Worm (Caenorhabditis elegans) whole organism, late embryonic: ENCODE results near the gene fbxa-115.

Source experiments
- C38D4.7 ChIP-seq: fragments of 200-800 bp; sonication (Bioruptor generic); optimal IDR thresholded peaks from 2 replicates; lab custom pipeline; 2018; ENCODE audit warnings: mild to moderate bottlenecking, missing genetic modification characterization, moderate library complexity, missing compliant biosample characterization
- K02D7.2 ChIP-seq: sonication (generic microtip); optimal IDR thresholded peaks from 2 replicates; lab custom pipeline; 2017; ENCODE audit warnings: mild to moderate bottlenecking, missing genetic modification characterization, missing compliant biosample characterization
- K09A11.1 ChIP-seq: sonication (generic microtip); optimal IDR thresholded peaks from 2 replicates; lab custom pipeline; 2017; ENCODE audit warnings: antibody characterized with exemption, mild to moderate bottlenecking, missing genetic modification characterization, missing compliant biosample characterization; ENCODE audit not compliant: insufficient read depth
- ahr-1 ChIP-seq: sonication (generic microtip); optimal IDR thresholded peaks from 2 replicates; lab custom pipeline; 2016; ENCODE audit warnings: missing genetic modification characterization, missing compliant biosample characterization
- ama-1 ChIP-seq: fragments of 150-350 bp; optimal IDR thresholded peaks from 2 replicates; lab custom pipeline; 2014
- ceh-2 ChIP-seq: sonication (generic microtip); optimal IDR thresholded peaks from 2 replicates; lab custom pipeline; 2016; ENCODE audit warnings: missing genotype, missing genetic modification characterization, missing compliant biosample characterization
- ceh-22 ChIP-seq: sonication (generic microtip); optimal IDR thresholded peaks from 2 replicates; lab custom pipeline; 2017; ENCODE audit warnings: missing biosample characterization, missing genetic modification characterization
- ceh-31 ChIP-seq: sonication (generic microtip); optimal IDR thresholded peaks from 2 replicates; lab custom pipeline; 2016; ENCODE audit warnings: missing genetic modification characterization, missing compliant biosample characterization
- ceh-48 ChIP-seq: sonication (generic microtip); optimal IDR thresholded peaks from 2 replicates; lab custom pipeline; 2016; ENCODE audit warnings: missing genetic modification characterization, inconsistent platforms, missing compliant biosample characterization
- ceh-6 ChIP-seq: fragments of 200-800 bp; sonication (Bioruptor generic); optimal IDR thresholded peaks from 2 replicates; lab custom pipeline; 2018; ENCODE audit warnings: mild to moderate bottlenecking, missing genetic modification characterization, missing compliant biosample characterization
- ceh-9 ChIP-seq: sonication (generic microtip); optimal IDR thresholded peaks from 2 replicates; lab custom pipeline; 2016; ENCODE audit warnings: mild to moderate bottlenecking, missing genetic modification characterization, inconsistent platforms, missing compliant biosample characterization
- che-1 ChIP-seq: sonication (generic microtip); optimal IDR thresholded peaks from 2 replicates; lab custom pipeline; 2016; ENCODE audit warnings: mild to moderate bottlenecking, missing genetic modification characterization, missing compliant biosample characterization
- dmd-4 ChIP-seq: sonication (generic microtip); optimal IDR thresholded peaks from 2 replicates; lab custom pipeline; 2016; ENCODE audit warnings: borderline replicate concordance, missing genetic modification characterization, missing compliant biosample characterization
- dve-1 ChIP-seq: sonication (generic microtip); optimal IDR thresholded peaks from 2 replicates; lab custom pipeline; 2017; ENCODE audit warnings: antibody characterized with exemption, mild to moderate bottlenecking, missing genetic modification characterization, missing compliant biosample characterization
- elt-4 ChIP-seq: sonication (generic microtip); optimal IDR thresholded peaks from 2 replicates; lab custom pipeline; 2016; ENCODE audit warnings: missing genetic modification characterization, missing compliant biosample characterization
- ets-4 ChIP-seq: sonication (generic microtip); optimal IDR thresholded peaks from 2 replicates; lab custom pipeline; 2016; ENCODE audit warnings: missing genetic modification characterization, missing compliant biosample characterization
- eyg-1 ChIP-seq: sonication (generic microtip); optimal IDR thresholded peaks from 2 replicates; lab custom pipeline; 2016; ENCODE audit warnings: missing genotype, missing genetic modification characterization, missing compliant biosample characterization
- gmeb-2 ChIP-seq: sonication (generic microtip); optimal IDR thresholded peaks from 2 replicates; lab custom pipeline; 2016; ENCODE audit warnings: missing genetic modification characterization, inconsistent platforms, missing compliant biosample characterization
- hlh-13 ChIP-seq: fragments of 200-800 bp; sonication (Bioruptor generic); optimal IDR thresholded peaks from 2 replicates; lab custom pipeline; 2018; ENCODE audit warnings: mild to moderate bottlenecking, missing genetic modification characterization, missing compliant biosample characterization
- hlh-6 ChIP-seq: sonication (generic microtip); optimal IDR thresholded peaks from 2 replicates; lab custom pipeline; 2016; ENCODE audit warnings: missing genotype, missing genetic modification characterization, missing compliant biosample characterization
- hlh-8 ChIP-seq: sonication (generic microtip); optimal IDR thresholded peaks from 2 replicates; lab custom pipeline; 2016; ENCODE audit warnings: missing genotype, missing genetic modification characterization, missing compliant biosample characterization
- lim-6 ChIP-seq: sonication (generic microtip); optimal IDR thresholded peaks from 2 replicates; lab custom pipeline; 2016; ENCODE audit warnings: missing genetic modification characterization, missing compliant biosample characterization
- madf-2 ChIP-seq: sonication (generic microtip); optimal IDR thresholded peaks from 2 replicates; lab custom pipeline; 2017; ENCODE audit warnings: missing genetic modification characterization, missing compliant biosample characterization
- nfya-1 ChIP-seq: sonication (generic microtip); optimal IDR thresholded peaks from 2 replicates; lab custom pipeline; 2017; ENCODE audit warnings: missing genetic modification characterization, mild to moderate bottlenecking, missing compliant biosample characterization, antibody characterized with exemption, moderate library complexity
- nhr-11 ChIP-seq: fragments of 150-350 bp; optimal IDR thresholded peaks from 2 replicates; lab custom pipeline; 2014; ENCODE audit warnings: missing biosample characterization, missing genetic modification characterization
- npax-4 ChIP-seq: sonication (generic microtip); optimal IDR thresholded peaks from 2 replicates; lab custom pipeline; 2016; ENCODE audit warnings: missing genetic modification characterization, missing compliant biosample characterization
- odd-2 ChIP-seq: sonication (generic microtip); optimal IDR thresholded peaks from 2 replicates; lab custom pipeline; 2017; ENCODE audit warnings: antibody characterized with exemption, mild to moderate bottlenecking, missing genetic modification characterization, missing compliant biosample characterization
- pag-3 ChIP-seq: sonication (generic microtip); optimal IDR thresholded peaks from 2 replicates; lab custom pipeline; 2016; ENCODE audit warnings: missing compliant biosample characterization, missing genetic modification characterization, borderline replicate concordance
- pat-9 ChIP-seq: fragments of 200-800 bp; sonication (Bioruptor generic); optimal IDR thresholded peaks from 2 replicates; lab custom pipeline; 2018; ENCODE audit warnings: mild to moderate bottlenecking, missing genetic modification characterization, moderate library complexity, missing compliant biosample characterization
- pax-1 ChIP-seq: fragments of 150-350 bp; optimal IDR thresholded peaks from 2 replicates; lab custom pipeline; 2014; ENCODE audit warnings: missing biosample characterization, missing genetic modification characterization
- pha-2 ChIP-seq: sonication (generic microtip); optimal IDR thresholded peaks from 2 replicates; lab custom pipeline; 2017; ENCODE audit warnings: mild to moderate bottlenecking, missing genetic modification characterization, missing compliant biosample characterization
- pha-4 ChIP-seq: fragments of 150-350 bp; optimal IDR thresholded peaks from 2 replicates; lab custom pipeline; 2018; ENCODE audit warnings: missing biosample characterization, missing genetic modification reagents, missing genetic modification characterization
- pros-1 ChIP-seq: fragments of 150-350 bp; optimal IDR thresholded peaks from 2 replicates; lab custom pipeline; 2014; ENCODE audit warnings: missing biosample characterization, missing genetic modification reagents, missing genetic modification characterization
- ref-2 ChIP-seq: sonication (generic microtip); optimal IDR thresholded peaks from 2 replicates; lab custom pipeline; 2016; ENCODE audit warnings: missing genetic modification characterization, missing compliant biosample characterization
- sdc-2 ChIP-seq: sonication (generic microtip); optimal IDR thresholded peaks from 2 replicates; lab custom pipeline; 2016; ENCODE audit warnings: missing genotype, missing genetic modification characterization, missing compliant biosample characterization
- unc-42 ChIP-seq: sonication (generic microtip); optimal IDR thresholded peaks from 2 replicates; lab custom pipeline; 2016; ENCODE audit warnings: missing genotype, missing genetic modification characterization, missing compliant biosample characterization
- unc-86 ChIP-seq: sonication (generic microtip); optimal IDR thresholded peaks from 2 replicates; lab custom pipeline; 2016; ENCODE audit warnings: missing genetic modification characterization, missing compliant biosample characterization
- zip-5 ChIP-seq: sonication (generic microtip); optimal IDR thresholded peaks from 2 replicates; lab custom pipeline; 2016; ENCODE audit warnings: missing genetic modification characterization, missing compliant biosample characterization

The fbxa-115 gene

DNA sequence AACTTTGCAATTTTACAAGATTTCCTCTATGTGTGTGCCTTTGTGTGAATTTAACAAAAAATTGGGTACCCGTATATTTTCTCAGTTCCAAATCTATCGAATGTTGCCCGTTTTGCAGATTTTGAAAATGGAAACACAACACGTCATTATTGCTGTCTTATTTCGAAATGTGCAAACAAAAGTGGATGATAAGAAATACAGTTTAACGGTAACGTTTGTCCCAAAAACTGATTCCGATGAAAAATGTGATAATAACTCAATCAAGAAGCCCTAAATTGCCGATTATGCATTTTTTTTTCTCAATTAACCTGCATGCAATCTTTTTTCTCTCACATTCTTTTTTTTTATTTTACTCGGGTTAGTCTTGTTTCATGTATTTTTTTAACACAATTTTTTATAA lies 33.4 kb upstream of the fbxa-115 start:
- TF ChIP-seq ceh-22 (tag; lab: Kevin White, UChicago) (no peak), ceh-9 (no peak), ref-2 (tag; lab: Kevin White, UChicago) (no peak), sdc-2 (tag; lab: Kevin White, UChicago) (no peak), lim-6 (tag; lab: Kevin White, UChicago) (no peak), ceh-31 (tag; lab: Kevin White, UChicago) (no peak), ceh-6 (GFP tag; lab: Kevin White, UChicago) (no peak), npax-4 (no peak), ceh-2 (tag; lab: Kevin White, UChicago) (no peak), hlh-13 (GFP tag; lab: Kevin White, UChicago) (no peak)

DNA sequence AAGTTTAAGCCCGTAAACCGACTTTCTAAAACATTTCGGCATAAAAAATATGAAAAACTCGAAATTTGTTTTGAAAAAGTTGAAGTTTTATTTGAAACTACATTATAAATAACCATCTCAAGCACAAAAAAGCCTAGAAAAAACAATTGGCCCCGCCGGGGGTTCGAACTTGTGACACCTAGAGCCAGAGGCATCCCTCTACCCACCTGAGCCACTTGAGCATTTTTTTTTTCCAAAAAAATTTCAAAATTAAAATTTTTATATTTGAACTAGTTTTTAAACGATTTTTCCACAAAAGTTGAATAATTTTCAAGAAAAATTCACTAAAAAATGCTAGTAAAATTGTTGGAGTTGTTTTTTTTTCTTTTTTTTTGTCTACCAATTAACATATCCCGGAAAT lies 31.8 kb upstream of the fbxa-115 start:
- no peak for TF ChIP-seq nhr-11 (tag; lab: Kevin White, UChicago)
- no peak for TF ChIP-seq che-1 (tag; lab: Kevin White, UChicago)
- no peak for TF ChIP-seq dve-1
- TF ChIP-seq zip-5, result no peak
- no peak for TF ChIP-seq pat-9 (tag; lab: Kevin White, UChicago)
- TF ChIP-seq madf-2 (tag; lab: Kevin White, UChicago), result no peak
- TF ChIP-seq hlh-6, result no peak
- TF ChIP-seq elt-4, result no peak
- TF ChIP-seq eyg-1 (tag; lab: Kevin White, UChicago), result no peak
- TF ChIP-seq ama-1 (lab: Kevin White, UChicago), result no peak
- no peak for TF ChIP-seq sdc-2 (tag; lab: Kevin White, UChicago)
- no peak for TF ChIP-seq K09A11.1 (tag; lab: Kevin White, UChicago)
- no peak for TF ChIP-seq pha-2 (tag; lab: Kevin White, UChicago)
- no peak for TF ChIP-seq C38D4.7 (GFP tag; lab: Kevin White, UChicago)
- TF ChIP-seq hlh-13 (GFP tag; lab: Kevin White, UChicago), result no peak
- TF ChIP-seq, all 69 proteins: peak for 0

DNA sequence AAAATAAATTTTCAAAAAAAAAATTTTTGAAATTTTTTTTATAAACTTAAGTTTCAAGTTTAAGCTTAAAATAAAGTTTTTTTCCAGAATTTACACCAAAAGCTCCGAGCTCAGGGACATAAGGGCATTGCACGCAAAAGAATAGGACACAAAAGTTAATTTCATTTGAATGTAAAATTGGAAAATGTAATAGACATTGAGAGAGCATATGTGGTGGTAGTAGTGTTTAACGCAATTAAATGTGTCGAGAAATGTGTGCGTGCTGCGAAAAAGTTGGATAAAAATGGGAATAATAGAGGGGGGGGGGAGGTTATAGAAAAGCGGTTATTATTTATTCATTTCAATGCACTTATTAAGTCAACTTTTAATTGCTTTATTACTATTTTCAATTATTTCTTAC lies 28.7 kb upstream of the fbxa-115 start:
- TF ChIP-seq gmeb-2 (no peak), npax-4 (no peak), unc-42 (peak; percentile 96)

DNA sequence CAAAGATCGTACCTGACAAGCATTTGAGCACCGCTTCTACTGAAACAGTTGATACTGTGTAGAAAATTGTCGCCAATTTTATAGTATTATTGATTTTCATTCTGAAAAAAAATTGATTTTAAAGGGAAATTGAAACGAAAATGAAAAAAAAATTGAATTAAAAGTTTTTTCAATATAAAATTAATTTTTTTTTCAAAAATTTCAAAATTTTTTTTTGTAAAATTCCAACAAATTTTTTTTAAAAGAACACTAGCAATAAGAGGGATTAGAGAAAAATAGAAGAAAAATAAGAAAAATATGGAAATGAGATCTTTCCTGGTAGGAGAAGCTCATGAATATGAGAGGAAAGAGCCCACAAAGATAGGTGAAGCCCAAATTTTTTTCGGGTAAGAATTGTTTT lies 23.2 kb upstream of the fbxa-115 start, which contains the start of gene Y113G7B.11:
TSS of gene Y113G7B.11 (minus strand) at position 101 of the 400 bp plus-strand sequence.
- TF ChIP-seq nfya-1 (tag; lab: Kevin White, UChicago) (no peak), nhr-11 (tag; lab: Kevin White, UChicago) (no peak), ama-1 (lab: Kevin White, UChicago) (no peak), unc-42 (no peak), ets-4 (tag; lab: Kevin White, UChicago) (no peak), pag-3 (tag; lab: Kevin White, UChicago) (no peak), pat-9 (tag; lab: Kevin White, UChicago) (no peak), unc-86 (no peak), pax-1 (no peak)

DNA sequence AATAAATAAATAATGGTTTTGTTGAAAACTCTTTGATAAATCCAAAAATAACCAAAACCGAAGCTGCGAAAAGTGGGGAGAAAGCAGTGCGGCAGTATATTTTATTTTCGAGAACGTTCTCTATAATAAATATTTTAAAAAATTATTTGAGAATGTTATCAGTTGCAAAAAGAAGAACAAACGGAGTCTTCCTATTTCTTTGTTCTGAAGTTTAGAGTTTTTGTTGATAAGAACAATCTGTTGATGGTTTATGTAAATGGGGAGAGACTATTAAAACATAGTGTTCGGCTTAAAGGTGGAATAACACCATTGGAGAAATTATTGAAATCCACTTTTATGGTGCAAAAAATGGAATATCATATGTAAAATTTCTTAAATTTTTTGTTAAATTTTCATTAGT lies 21.1 kb upstream of the fbxa-115 start:
- TF ChIP-seq ahr-1 (tag; lab: Kevin White, UChicago), result no peak
- no peak for TF ChIP-seq pha-4 (tag; lab: Kevin White, UChicago)
- no peak for TF ChIP-seq pros-1 (tag; lab: Kevin White, UChicago)
- no peak for TF ChIP-seq unc-42
- TF ChIP-seq hlh-8, result no peak
- no peak for TF ChIP-seq odd-2 (tag; lab: Kevin White, UChicago)
- no peak for TF ChIP-seq pax-1
- no peak for TF ChIP-seq dmd-4
- no peak for TF ChIP-seq hlh-13 (GFP tag; lab: Kevin White, UChicago)
- TF ChIP-seq K02D7.2, result no peak
- TF ChIP-seq ceh-48 (tag; lab: Kevin White, UChicago), result no peak
